Worm (Caenorhabditis elegans): ENCODE results near the gene ZK1307.1.

Gene ZK1307.1

DNA sequence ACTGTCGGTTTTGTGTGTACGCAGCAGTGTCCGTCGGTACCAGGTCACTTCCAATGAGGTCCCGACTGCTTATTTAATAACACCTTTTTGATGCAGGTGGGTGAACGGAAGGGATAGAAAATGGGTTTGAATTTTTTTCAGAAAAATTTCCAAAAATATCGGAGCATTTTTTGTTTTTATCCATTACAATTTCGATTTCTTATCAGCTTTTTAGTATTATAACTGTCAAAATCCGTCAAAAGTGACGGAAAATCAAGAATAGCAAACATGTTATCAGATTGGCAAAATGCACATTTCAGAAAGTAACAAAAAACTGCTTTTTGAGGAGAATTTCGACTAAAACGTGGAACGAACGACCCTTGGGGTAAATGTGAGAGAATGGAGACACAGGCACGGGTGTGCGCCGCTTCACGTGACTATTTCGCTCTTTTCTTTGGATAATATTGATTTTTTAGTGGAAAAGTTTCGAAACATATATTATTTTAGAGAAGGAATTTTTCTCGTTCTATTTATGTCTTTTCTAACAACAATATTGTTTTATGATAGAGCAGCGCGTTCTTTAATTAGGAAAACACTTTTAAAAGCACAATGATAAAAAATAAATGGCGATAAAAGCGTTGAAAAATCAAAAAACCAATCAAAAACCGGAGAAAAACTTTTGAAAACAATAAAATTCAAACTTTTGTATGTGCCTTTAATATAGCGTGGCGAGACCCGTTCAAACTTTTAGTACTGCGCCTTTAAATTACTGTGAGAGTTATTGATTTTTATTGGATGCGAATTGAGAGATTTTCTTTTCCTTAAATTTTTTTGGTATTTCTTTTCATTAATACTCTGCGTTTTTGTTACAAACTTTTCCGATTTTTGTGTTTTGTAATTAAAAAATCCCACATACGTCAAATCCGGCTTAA lies 8.2 kb downstream of the ZK1307.1 start, which contains the start of gene sqv-8 (continued):
- TF ChIP-seq lin-29 (GFP tag; IDR thresholded peaks at IDR 0.05) (no peak), ctbp-1 (GFP tag; IDR thresholded peaks at IDR 0.05) (no peak)

DNA sequence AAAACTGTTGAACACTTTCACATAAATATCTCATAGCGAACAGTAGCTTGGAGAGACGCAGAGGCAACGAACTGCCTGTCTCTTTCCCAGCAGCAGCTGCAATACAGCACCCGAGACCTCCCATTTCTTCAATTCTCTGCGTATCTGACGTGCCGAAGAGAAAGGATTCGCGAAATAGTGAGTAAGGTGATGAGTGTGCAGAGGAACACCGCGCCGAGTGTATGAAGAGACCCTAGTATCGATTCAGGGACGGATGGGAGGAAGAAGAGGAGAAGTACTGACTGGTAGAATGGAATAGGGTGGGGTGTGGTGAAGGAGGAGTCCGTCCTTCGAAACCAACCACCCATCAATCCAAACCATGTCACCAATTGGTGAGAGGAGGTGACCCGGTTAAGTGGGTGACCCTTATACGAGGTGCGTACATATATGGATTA lies 9.2 kb downstream of the ZK1307.1 start:
- peak; percentile 60 for TF ChIP-seq dmd-6 (GFP tag; IDR thresholded peaks at IDR 0.05)
- TF ChIP-seq ztf-7 (tag; optimal IDR thresholded peaks at IDR 0.05), result peak; percentile 2
- TF ChIP-seq Y75B8A.6 (GFP tag; IDR thresholded peaks at IDR 0.05), result no peak
- peak; percentile 36 for TF ChIP-seq nhr-48 (tag; optimal IDR thresholded peaks at IDR 0.05)
- TF ChIP-seq snpc-4 (tag; optimal IDR thresholded peaks at IDR 0.05), result no peak
- TF ChIP-seq Y48G9A.11 (GFP tag; IDR thresholded peaks at IDR 0.05), result no peak
- TF ChIP-seq set-16 (GFP tag; IDR thresholded peaks at IDR 0.05), result peak; percentile 49
- peak; percentile 81 for TF ChIP-seq nhr-28 (tag; optimal IDR thresholded peaks at IDR 0.05)
- TF ChIP-seq hif-1 (tag; optimal IDR thresholded peaks at IDR 0.05), result peak in 1 of 2 experiments; percentile 53
- TF ChIP-seq sdz-12 (GFP tag; optimal IDR thresholded peaks at IDR 0.05), result no peak
- TF ChIP-seq rbr-2 (tag; optimal IDR thresholded peaks at IDR 0.05), result peak; percentile 77
- TF ChIP-seq lsy-2 (tag; optimal IDR thresholded peaks at IDR 0.05), result peak; percentile 62 to 70
- no peak for TF ChIP-seq zip-2 (tag; optimal IDR thresholded peaks at IDR 0.05)
- TF ChIP-seq F10B5.3 (tag; optimal IDR thresholded peaks at IDR 0.05), result peak; percentile 23
- peak; percentile 0 for TF ChIP-seq F37D6.2 (tag; optimal IDR thresholded peaks at IDR 0.05)
- TF ChIP-seq T26A8.4 (GFP tag; IDR thresholded peaks at IDR 0.05), result no peak; the same call in 1 of the 2 replicates
- 0 out of 2 replicates have a peak, but pooled peaks have one; percentile 27 for TF ChIP-seq tra-1 (GFP tag; IDR thresholded peaks at IDR 0.05)
- TF ChIP-seq nhr-76 (tag; optimal IDR thresholded peaks at IDR 0.05), result no peak
- TF ChIP-seq fkh-10 (GFP tag; optimal IDR thresholded peaks at IDR 0.05), result no peak
- TF ChIP-seq ctbp-1 (GFP tag; IDR thresholded peaks at IDR 0.05), result 0 out of 2 replicates have a peak, but pooled peaks have one; percentile 30
- no peak for TF ChIP-seq snpc-1.2 (GFP tag; IDR thresholded peaks at IDR 0.05)
- TF ChIP-seq nhr-25 (tag; optimal IDR thresholded peaks at IDR 0.05; ENCODE audit: borderline replicate concordance, insufficient read depth), result no peak
- TF ChIP-seq hlh-11 (tag; optimal IDR thresholded peaks at IDR 0.05), result peak; percentile 93
- TF ChIP-seq nhr-11 (tag; optimal IDR thresholded peaks at IDR 0.05), result peak; percentile 94
- TF ChIP-seq dve-1 (tag; optimal IDR thresholded peaks at IDR 0.05; ENCODE audit: insufficient read depth), result peak; percentile 67
- TF ChIP-seq dpl-1 (GFP tag; optimal IDR thresholded peaks at IDR 0.05), result peak; percentile 14
- TF ChIP-seq nhr-6 (tag; optimal IDR thresholded peaks at IDR 0.05), result peak; percentile 45
- peak; percentile 62 for TF ChIP-seq egl-43 (GFP tag; IDR thresholded peaks at IDR 0.05)
- TF ChIP-seq saeg-2 (GFP tag; IDR thresholded peaks at IDR 0.05), result 0 out of 2 replicates have a peak, but pooled peaks have one; percentile 44
- TF ChIP-seq ama-1 (optimal IDR thresholded peaks at IDR 0.05), result peak; percentile 40
- no peak for TF ChIP-seq cey-2 (tag; optimal IDR thresholded peaks at IDR 0.05; ENCODE audit: borderline replicate concordance, insufficient read depth)
- peak; percentile 28 for TF ChIP-seq nhr-77 (tag; optimal IDR thresholded peaks at IDR 0.05)
- TF ChIP-seq mep-1 (tag; optimal IDR thresholded peaks at IDR 0.05), result peak; percentile 86
- TF ChIP-seq T20F7.1 (GFP tag; optimal IDR thresholded peaks at IDR 0.05), result peak; percentile 8
- peak; percentile 76 for TF ChIP-seq ceh-28 (tag; optimal IDR thresholded peaks at IDR 0.05)
- TF ChIP-seq daf-16 (GFP tag; optimal IDR thresholded peaks at IDR 0.05), result no peak
- peak; percentile 46 for TF ChIP-seq daf-16 (tag; optimal IDR thresholded peaks at IDR 0.05)
- peak; percentile 39; the same call in 1 of the 2 replicates for TF ChIP-seq lim-7 (GFP tag; IDR thresholded peaks at IDR 0.05)
- peak in 1 of 2 experiments; percentile 74 for TF ChIP-seq mdl-1 (tag; optimal IDR thresholded peaks at IDR 0.05)
- peak in 1 of 2 experiments; percentile 99 for TF ChIP-seq unc-62 (GFP tag; optimal IDR thresholded peaks at IDR 0.05 in 1 of 2)
- TF ChIP-seq unc-62 (tag; optimal IDR thresholded peaks at IDR 0.05), result no peak
- TF ChIP-seq hmg-1.1 (GFP tag; IDR thresholded peaks at IDR 0.05), result peak; percentile 83
- peak; percentile 19 for TF ChIP-seq spr-1 (tag; optimal IDR thresholded peaks at IDR 0.05)
- TF ChIP-seq mes-2 (tag; optimal IDR thresholded peaks at IDR 0.05; ENCODE audit: poor library complexity, severe bottlenecking), result peak; percentile 72
- peak; percentile 86 for TF ChIP-seq mxl-3 (GFP tag; optimal IDR thresholded peaks at IDR 0.05)
